Worm (Caenorhabditis elegans) whole organism, mixed stage, embryonic: ENCODE data around the gene fat-1.

Experiments used
- M03D4.4 ChIP-seq: sonication (generic microtip); optimal IDR thresholded peaks from 2 replicates; lab custom pipeline; 2017; ENCODE audit warnings: mild to moderate bottlenecking, missing genetic modification characterization, missing compliant biosample characterization
- bed-3 ChIP-seq: fragments of 200-800 bp; sonication (Bioruptor generic); optimal IDR thresholded peaks from 3 replicates; lab custom pipeline; 2018; ENCODE audit warnings: mild to moderate bottlenecking, missing genetic modification characterization, moderate library complexity, missing compliant biosample characterization
- blmp-1 ChIP-seq: fragments of 150-350 bp; optimal IDR thresholded peaks from 2 replicates; lab custom pipeline; 2014; ENCODE audit warnings: missing biosample characterization, missing genetic modification characterization
- ceh-39 ChIP-seq: fragments of 150-350 bp; optimal IDR thresholded peaks from 2 replicates; lab custom pipeline; 2014; ENCODE audit warnings: missing biosample characterization, missing genetic modification characterization
- ceh-43 ChIP-seq: fragments of 200-800 bp; sonication (Bioruptor generic); optimal IDR thresholded peaks from 2 replicates; lab custom pipeline; 2018; ENCODE audit warnings: mild to moderate bottlenecking, missing genetic modification characterization, moderate library complexity, missing compliant biosample characterization
- ceh-83 ChIP-seq: fragments of 200-800 bp; sonication (Bioruptor generic); optimal IDR thresholded peaks from 2 replicates; lab custom pipeline; 2018; ENCODE audit warnings: mild to moderate bottlenecking, missing genetic modification characterization, missing compliant biosample characterization
- ces-1 ChIP-seq: fragments of 150-350 bp; optimal IDR thresholded peaks from 2 replicates; lab custom pipeline; 2014; ENCODE audit warnings: missing biosample characterization, missing genetic modification reagents, missing genetic modification characterization
- cnd-1 ChIP-seq: fragments of 200-800 bp; sonication (Bioruptor generic); optimal IDR thresholded peaks from 2 replicates; lab custom pipeline; 2018; ENCODE audit warnings: mild to moderate bottlenecking, missing genetic modification characterization, missing compliant biosample characterization
- drap-1 ChIP-seq: fragments of 200-800 bp; sonication (Bioruptor generic); optimal IDR thresholded peaks from 3 replicates; lab custom pipeline; 2018; ENCODE audit warnings: mild to moderate bottlenecking, missing genetic modification characterization, missing compliant biosample characterization
- elt-1 ChIP-seq: sonication (generic microtip); optimal IDR thresholded peaks from 2 replicates; lab custom pipeline; 2017; ENCODE audit warnings: missing genetic modification characterization, mild to moderate bottlenecking, missing compliant biosample characterization, antibody characterized with exemption, moderate library complexity, borderline replicate concordance; ENCODE audit not compliant: insufficient read depth
- elt-3 ChIP-seq: fragments of 150-350 bp; optimal IDR thresholded peaks from 2 replicates; lab custom pipeline; 2014; ENCODE audit warnings: missing biosample characterization, missing genetic modification characterization
- flh-1 ChIP-seq: fragments of 200-800 bp; sonication (Bioruptor generic); optimal IDR thresholded peaks from 2 replicates; lab custom pipeline; 2018; ENCODE audit warnings: mild to moderate bottlenecking, missing genetic modification characterization, moderate library complexity, missing compliant biosample characterization
- ham-2 ChIP-seq: fragments of 200-800 bp; sonication (Bioruptor generic); optimal IDR thresholded peaks from 2 replicates; lab custom pipeline; 2018; ENCODE audit warnings: mild to moderate bottlenecking, missing genetic modification characterization, missing compliant biosample characterization
- hlh-1 ChIP-seq: fragments of 150-350 bp; optimal IDR thresholded peaks from 2 replicates; lab custom pipeline; 2014; ENCODE audit warnings: missing biosample characterization, missing genetic modification reagents, missing genetic modification characterization
- lin-13 ChIP-seq: fragments of 150-350 bp; optimal IDR thresholded peaks from 2 replicates; lab custom pipeline; 2014; ENCODE audit warnings: missing biosample characterization, missing genetic modification characterization
- lin-32 ChIP-seq: fragments of 200-800 bp; sonication (Bioruptor generic); optimal IDR thresholded peaks from 2 replicates; lab custom pipeline; 2018; ENCODE audit warnings: mild to moderate bottlenecking, missing genetic modification characterization, missing compliant biosample characterization
- lsy-2 ChIP-seq: fragments of 150-350 bp; optimal IDR thresholded peaks from 2 replicates; lab custom pipeline; 2014; ENCODE audit warnings: missing biosample characterization, missing genetic modification characterization
- mab-5 ChIP-seq: fragments of 150-350 bp; optimal IDR thresholded peaks from 2 replicates; lab custom pipeline; 2014; ENCODE audit warnings: missing biosample characterization, missing genetic modification characterization
- mep-1 ChIP-seq: fragments of 150-350 bp; optimal IDR thresholded peaks from 2 replicates; lab custom pipeline; 2017; ENCODE audit warnings: missing biosample characterization, missing genetic modification reagents, missing genetic modification characterization, inconsistent platforms
- mls-2 ChIP-seq: sonication (generic microtip); optimal IDR thresholded peaks from 2 replicates; lab custom pipeline; 2016; ENCODE audit warnings: mild to moderate bottlenecking, missing genetic modification characterization, moderate library complexity, missing compliant biosample characterization
- nhr-12 ChIP-seq: fragments of 150-350 bp; optimal IDR thresholded peaks from 2 replicates; lab custom pipeline; 2014; ENCODE audit warnings: missing biosample characterization, missing genetic modification characterization
- nhr-237 ChIP-seq: fragments of 150-350 bp; optimal IDR thresholded peaks from 2 replicates; lab custom pipeline; 2014; ENCODE audit warnings: missing biosample characterization, missing genetic modification characterization
- nhr-28 ChIP-seq: fragments of 150-350 bp; optimal IDR thresholded peaks from 2 replicates; lab custom pipeline; 2014; ENCODE audit warnings: missing biosample characterization, missing genetic modification characterization
- nhr-76 ChIP-seq: sonication (generic microtip); optimal IDR thresholded peaks from 2 replicates; lab custom pipeline; 2017; ENCODE audit warnings: missing biosample characterization, missing genetic modification characterization
- pha-4 ChIP-seq: fragments of 150-350 bp; optimal IDR thresholded peaks from 2 replicates; lab custom pipeline; 2018; ENCODE audit warnings: missing biosample characterization, missing genetic modification reagents, missing genetic modification characterization
- sem-2 ChIP-seq: fragments of 200-800 bp; sonication (Bioruptor generic); optimal IDR thresholded peaks from 2 replicates; lab custom pipeline; 2018; ENCODE audit warnings: mild to moderate bottlenecking, missing genetic modification characterization, missing compliant biosample characterization
- snpc-4 ChIP-seq: fragments of 150-350 bp; optimal IDR thresholded peaks from 2 replicates; lab custom pipeline; 2014; ENCODE audit warnings: missing biosample characterization, missing genetic modification characterization
- sptf-1 ChIP-seq: sonication (generic microtip); optimal IDR thresholded peaks from 2 replicates; lab custom pipeline; 2017; ENCODE audit warnings: mild to moderate bottlenecking, missing genetic modification characterization, moderate library complexity, missing compliant biosample characterization
- tbx-8 ChIP-seq: fragments of 200-800 bp; sonication (Bioruptor generic); optimal IDR thresholded peaks from 2 replicates; lab custom pipeline; 2018; ENCODE audit warnings: mild to moderate bottlenecking, missing genetic modification characterization, moderate library complexity, missing compliant biosample characterization
- unc-120 ChIP-seq: sonication (generic microtip); optimal IDR thresholded peaks from 2 replicates; lab custom pipeline; 2017; ENCODE audit warnings: missing genetic modification characterization, missing compliant biosample characterization; ENCODE audit not compliant: poor library complexity, severe bottlenecking
- unc-62 ChIP-seq: fragments of 150-350 bp; optimal IDR thresholded peaks from 2 replicates; lab custom pipeline; 2014; ENCODE audit warnings: missing biosample characterization, missing genetic modification reagents, missing genetic modification characterization
- zip-8 ChIP-seq: fragments of 150-350 bp; optimal IDR thresholded peaks from 2 replicates; lab custom pipeline; 2014; ENCODE audit warnings: missing biosample characterization, missing genetic modification characterization
- ztf-11 ChIP-seq: fragments of 150-350 bp; optimal IDR thresholded peaks from 2 replicates; lab custom pipeline; 2014; ENCODE audit warnings: missing biosample characterization, missing genetic modification characterization

Gene fat-1

DNA sequence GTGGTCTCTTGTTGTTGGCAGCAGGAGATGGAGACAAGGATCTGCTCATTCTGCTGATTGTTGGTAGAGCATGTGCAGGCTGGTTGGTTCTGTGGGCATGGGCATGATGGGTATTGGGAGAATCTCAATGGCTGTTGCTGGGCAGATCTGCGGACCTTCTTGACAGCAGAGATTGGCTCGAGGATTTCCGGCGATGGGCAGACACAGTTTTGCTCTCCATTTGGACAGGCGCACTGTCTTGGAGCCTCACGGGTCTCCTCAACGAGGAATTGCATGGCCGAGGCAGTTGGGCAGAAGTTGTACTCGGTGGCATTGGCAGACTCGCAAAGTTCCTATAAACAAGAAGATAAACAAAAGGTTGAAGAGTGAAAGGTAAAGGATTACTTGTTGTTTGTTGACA is 15.1 kb downstream of the fat-1 start:
- TF ChIP-seq mab-5 (tag; lab: Kevin White, UChicago) (no peak), ces-1 (no peak), sptf-1 (no peak), mls-2 (no peak), drap-1 (no peak)

- TF ChIP-seq nhr-12 (tag; lab: Kevin White, UChicago) (no peak), nhr-237 (no peak), lin-13 (tag; lab: Kevin White, UChicago) (no peak)
Observed at ce11 chrIV:13331285-13331684, 15.8 kb downstream of the fat-1 start, which contains the start of gene pqn-74. Gene pqn-74, minus strand, starts transcription at chrIV:13331406.

- TF ChIP-seq sem-2 (GFP tag; lab: Kevin White, UChicago) (no peak), nhr-12 (tag; lab: Kevin White, UChicago) (no peak), snpc-4 (tag; lab: Kevin White, UChicago) (no peak), elt-3 (tag; lab: Kevin White, UChicago) (no peak), zip-8 (no peak), mls-2 (no peak), nhr-237 (no peak), lin-13 (tag; lab: Kevin White, UChicago) (no peak), hlh-1 (tag; lab: Kevin White, UChicago) (no peak)
Observed at ce11 chrIV:13334287-13334686, 18.8 kb downstream of the fat-1 start.

DNA sequence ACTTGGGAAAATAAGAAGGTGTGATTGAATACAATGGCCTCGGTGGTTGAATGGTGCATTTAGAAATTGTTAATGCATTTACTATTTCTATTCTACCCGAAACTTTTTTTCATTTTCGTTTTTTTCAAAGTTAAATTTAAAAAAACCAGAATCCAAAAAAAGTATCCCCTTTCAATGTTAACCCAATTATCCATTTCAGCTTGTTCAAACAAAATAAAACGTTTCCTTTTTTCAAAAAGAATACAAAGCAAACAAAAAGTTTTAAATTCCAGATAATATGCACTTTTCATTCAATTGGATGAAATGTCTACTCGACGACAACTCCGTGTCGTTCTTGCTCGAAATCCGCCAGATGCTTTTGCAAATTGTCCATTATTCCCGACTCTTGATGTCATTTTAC is 27.1 kb downstream of the fat-1 start, which contains the start of gene W02A2.5:
TSS of gene W02A2.5 (plus strand) at position 301 of the 400 bp plus-strand sequence.
- TF ChIP-seq M03D4.4 (tag; lab: Kevin White, UChicago) (no peak), nhr-28 (tag; lab: Kevin White, UChicago) (no peak), ceh-43 (GFP tag; lab: Kevin White, UChicago) (no peak), bed-3 (GFP tag; lab: Kevin White, UChicago) (no peak), lsy-2 (no peak), pha-4 (tag; lab: Kevin White, UChicago) (no peak), nhr-76 (tag; lab: Kevin White, UChicago) (no peak), mls-2 (no peak), elt-3 (tag; lab: Kevin White, UChicago) (no peak), blmp-1 (tag; lab: Kevin White, UChicago) (no peak), unc-62 (GFP tag; lab: Kevin White, UChicago) (no peak), ces-1 (no peak), unc-120 (tag; lab: Kevin White, UChicago) (no peak), mep-1 (tag; lab: Kevin White, UChicago) (no peak), lin-13 (tag; lab: Kevin White, UChicago) (no peak)

ce11 chrIV:13346078-13346477 is 30.6 kb downstream of the fat-1 start:
- no peak for TF ChIP-seq tbx-8 (GFP tag; lab: Kevin White, UChicago)
- no peak for TF ChIP-seq sem-2 (GFP tag; lab: Kevin White, UChicago)
- no peak for TF ChIP-seq ham-2 (GFP tag; lab: Kevin White, UChicago)
- no peak for TF ChIP-seq ceh-39 (tag; lab: Kevin White, UChicago)
- TF ChIP-seq cnd-1 (tag; lab: Kevin White, UChicago), result no peak
- TF ChIP-seq mab-5 (tag; lab: Kevin White, UChicago), result no peak
- TF ChIP-seq pha-4 (tag; lab: Kevin White, UChicago), result no peak
- TF ChIP-seq unc-120 (tag; lab: Kevin White, UChicago), result no peak
- no peak for TF ChIP-seq mls-2
- TF ChIP-seq ceh-83, result no peak

- TF ChIP-seq tbx-8 (GFP tag; lab: Kevin White, UChicago) (no peak), pha-4 (tag; lab: Kevin White, UChicago) (no peak), ceh-39 (tag; lab: Kevin White, UChicago) (no peak), nhr-76 (tag; lab: Kevin White, UChicago) (no peak), flh-1 (GFP tag; lab: Kevin White, UChicago) (no peak), mab-5 (tag; lab: Kevin White, UChicago) (no peak), elt-3 (tag; lab: Kevin White, UChicago) (no peak), nhr-237 (no peak), elt-1 (tag; lab: Kevin White, UChicago) (no peak), nhr-12 (tag; lab: Kevin White, UChicago) (no peak), lin-13 (tag; lab: Kevin White, UChicago) (no peak), unc-62 (GFP tag; lab: Kevin White, UChicago) (no peak), bed-3 (GFP tag; lab: Kevin White, UChicago) (no peak), blmp-1 (tag; lab: Kevin White, UChicago) (no peak), ztf-11 (tag; lab: Kevin White, UChicago) (no peak), lin-32 (GFP tag; lab: Kevin White, UChicago) (no peak), ceh-83 (no peak)
- TF ChIP-seq, all 35 proteins: peak for 0
Observed at ce11 chrIV:13347232-13347715, 31.8 kb downstream of the fat-1 start, which contains the start of gene W02A2.9. Gene W02A2.9, plus strand, starts transcription at chrIV:13347665.
